Worm (Caenorhabditis elegans) whole organism, L4 larva: ENCODE data around the gene mrps-26.

Source experiments
- F37D6.2 ChIP-seq: sonication (generic microtip); optimal IDR thresholded peaks from 2 replicates; lab custom pipeline; 2016; ENCODE audit warnings: mild to moderate bottlenecking, missing genetic modification characterization, missing compliant biosample characterization
- R02D3.7 ChIP-seq: fragments of 150-350 bp; sonication (generic microtip); optimal IDR thresholded peaks from 3 replicates; lab custom pipeline; 2014; ENCODE audit warnings: missing biosample characterization, missing genetic modification characterization
- T20F7.1 ChIP-seq: fragments of 200-800 bp; sonication (Bioruptor generic); optimal IDR thresholded peaks from 2 replicates; lab custom pipeline; 2018; ENCODE audit warnings: mild to moderate bottlenecking, missing genetic modification characterization, missing compliant biosample characterization
- T26A8.4 ChIP-seq: fragments of 200-800 bp; sonication (Bioruptor generic); IDR thresholded peaks from 2 replicates; pipeline ENCODE4 v1.3.6; 2022; ENCODE audit warnings: missing genetic modification characterization, missing compliant biosample characterization
- Y48G9A.11 ChIP-seq: fragments of 200-800 bp; sonication (Bioruptor generic); IDR thresholded peaks from 2 replicates; pipeline ENCODE4 v1.3.6; 2022; ENCODE audit warnings: missing genetic modification reagents, missing genetic modification characterization, missing compliant biosample characterization
- Y75B8A.6 ChIP-seq: fragments of 200-800 bp; sonication (Bioruptor generic); IDR thresholded peaks from 2 replicates; pipeline ENCODE4 v1.3.6; 2022; ENCODE audit warnings: missing genetic modification reagents, missing genetic modification characterization, missing compliant biosample characterization
- ZK337.2 ChIP-seq: fragments of 200-800 bp; sonication (Bioruptor generic); IDR thresholded peaks from 2 replicates; pipeline ENCODE4 v1.3.6; 2022; ENCODE audit warnings: missing genetic modification reagents, missing genetic modification characterization, missing compliant biosample characterization
- aly-2 ChIP-seq: sonication (generic microtip); optimal IDR thresholded peaks from 2 replicates; lab custom pipeline; 2018; ENCODE audit warnings: missing biosample characterization, missing genetic modification characterization
- attf-4 ChIP-seq: sonication (generic microtip); optimal IDR thresholded peaks from 3 replicates; lab custom pipeline; 2017; ENCODE audit warnings: missing biosample characterization, missing genetic modification characterization
- ceh-20 ChIP-seq: fragments of 200-800 bp; sonication (Bioruptor generic); IDR thresholded peaks from 2 replicates; pipeline ENCODE4 v1.3.6; 2022; ENCODE audit warnings: missing genetic modification reagents, missing genetic modification characterization, missing compliant biosample characterization
- ceh-44 ChIP-seq: fragments of 200-800 bp; sonication (Bioruptor generic); IDR thresholded peaks from 2 replicates; pipeline ENCODE4 v1.3.6; 2022; ENCODE audit warnings: missing genetic modification reagents, missing genetic modification characterization, missing compliant biosample characterization
- ceh-62 ChIP-seq: sonication (generic microtip); optimal IDR thresholded peaks from 2 replicates; lab custom pipeline; 2017; ENCODE audit warnings: missing biosample characterization, missing genetic modification characterization
- daf-12 ChIP-seq: fragments of 150-350 bp; optimal IDR thresholded peaks from 2 replicates; lab custom pipeline; 2014; ENCODE audit warnings: missing biosample characterization, missing genetic modification reagents, missing genetic modification characterization
- daf-19 ChIP-seq: fragments of 200-800 bp; sonication (Bioruptor generic); conservative IDR thresholded peaks from 2 replicates; pipeline ENCODE4 v1.3.6; 2022; ENCODE audit warnings: missing genetic modification characterization, missing compliant biosample characterization
- dmd-6 ChIP-seq: fragments of 200-800 bp; sonication (Bioruptor generic); IDR thresholded peaks from 2 replicates; pipeline ENCODE4 v1.3.6; 2022; ENCODE audit warnings: missing genetic modification reagents, missing genetic modification characterization, missing compliant biosample characterization
- dmd-8 ChIP-seq: fragments of 200-800 bp; sonication (Bioruptor generic); IDR thresholded peaks from 2 replicates; pipeline ENCODE4 v1.3.6; 2022; ENCODE audit warnings: missing genetic modification characterization, missing compliant biosample characterization
- gei-8 ChIP-seq: fragments of 200-800 bp; sonication (Bioruptor generic); optimal IDR thresholded peaks from 2 replicates; lab custom pipeline; 2018; ENCODE audit warnings: mild to moderate bottlenecking, missing genetic modification characterization, missing compliant biosample characterization
- lim-7 ChIP-seq: fragments of 200-800 bp; sonication (Bioruptor generic); IDR thresholded peaks from 2 replicates; pipeline ENCODE4 v1.3.6; 2022; ENCODE audit warnings: missing genetic modification characterization, missing compliant biosample characterization
- lin-1 ChIP-seq: fragments of 200-800 bp; sonication (Bioruptor generic); IDR thresholded peaks from 2 replicates; pipeline ENCODE4 v1.3.6; 2022; ENCODE audit warnings: missing genetic modification reagents, missing genetic modification characterization, missing compliant biosample characterization
- lin-15B ChIP-seq: fragments of 150-350 bp; sonication (generic microtip); optimal IDR thresholded peaks from 3 replicates; lab custom pipeline; 2014; ENCODE audit warnings: missing biosample characterization, missing genetic modification characterization
- lin-29 ChIP-seq: fragments of 200-800 bp; sonication (Bioruptor generic); IDR thresholded peaks from 2 replicates; pipeline ENCODE4 v1.3.6; 2022; ENCODE audit warnings: missing genetic modification reagents, missing genetic modification characterization, missing compliant biosample characterization
- lin-38 ChIP-seq: fragments of 200-800 bp; sonication (Bioruptor generic); IDR thresholded peaks from 2 replicates; pipeline ENCODE4 v1.3.6; 2022; ENCODE audit warnings: missing genetic modification reagents, missing genetic modification characterization, missing compliant biosample characterization
- madf-9 ChIP-seq: fragments of 200-800 bp; sonication (Bioruptor generic); conservative IDR thresholded peaks from 2 replicates; pipeline ENCODE4 v1.3.6; 2022; ENCODE audit warnings: missing genetic modification reagents, missing genetic modification characterization, missing compliant biosample characterization
- mdl-1 ChIP-seq, 2 experiments: fragments of 150-350 bp in 1 of 2; sonication (generic microtip) in 1 of 2; optimal IDR thresholded peaks; 2 replicates each; lab custom pipeline; 2014 to 2017; ENCODE audit warnings: missing biosample characterization in 2 of 2, missing genetic modification characterization in 2 of 2
- mxl-2 ChIP-seq: fragments of 200-800 bp; sonication (Bioruptor generic); conservative IDR thresholded peaks from 2 replicates; pipeline ENCODE4 v1.3.6; 2022; ENCODE audit warnings: missing genetic modification reagents, missing genetic modification characterization, missing compliant biosample characterization
- nhr-111 ChIP-seq: fragments of 200-800 bp; sonication (Bioruptor generic); optimal IDR thresholded peaks from 2 replicates; lab custom pipeline; 2018; ENCODE audit warnings: mild to moderate bottlenecking, missing genetic modification characterization, missing compliant biosample characterization
- nhr-28 ChIP-seq: fragments of 150-350 bp; optimal IDR thresholded peaks from 2 replicates; lab custom pipeline; 2014; ENCODE audit warnings: missing biosample characterization, missing genetic modification characterization
- nhr-48 ChIP-seq: sonication (generic microtip); optimal IDR thresholded peaks from 2 replicates; lab custom pipeline; 2016; ENCODE audit warnings: mild to moderate bottlenecking, missing genetic modification characterization, missing compliant biosample characterization
- nhr-6 ChIP-seq: fragments of 150-350 bp; optimal IDR thresholded peaks from 2 replicates; lab custom pipeline; 2014; ENCODE audit warnings: missing biosample characterization, missing genetic modification characterization
- nhr-76 ChIP-seq: fragments of 150-350 bp; optimal IDR thresholded peaks from 2 replicates; lab custom pipeline; 2014; ENCODE audit warnings: missing biosample characterization, missing genetic modification characterization
- nhr-77 ChIP-seq: fragments of 150-350 bp; optimal IDR thresholded peaks from 2 replicates; lab custom pipeline; 2014; ENCODE audit warnings: missing biosample characterization, missing genetic modification characterization
- pha-4 ChIP-seq, 2 experiments: fragments of 150-350 bp in 1 of 2; fragments of 200-800 bp in 1 of 2; sonication (Bioruptor generic) in 1 of 2; IDR thresholded peaks in 1 of 2; optimal IDR thresholded peaks in 1 of 2; 2 replicates each; pipeline versions ENCODE4 v1.3.6 to Lab custom; 2014 to 2022; ENCODE audit warnings: missing genetic modification characterization in 2 of 2, missing genetic modification reagents in 2 of 2, missing biosample characterization in 1 of 2, missing compliant biosample characterization in 1 of 2
- php-3 ChIP-seq: fragments of 200-800 bp; sonication (Bioruptor generic); IDR thresholded peaks from 2 replicates; pipeline ENCODE4 v1.3.6; 2022; ENCODE audit warnings: missing genetic modification reagents, missing genetic modification characterization, missing compliant biosample characterization
- rbr-2 ChIP-seq: sonication (generic microtip); optimal IDR thresholded peaks from 2 replicates; lab custom pipeline; 2016; ENCODE audit warnings: missing genotype, missing genetic modification characterization, missing compliant biosample characterization
- set-16 ChIP-seq: fragments of 200-800 bp; sonication (Bioruptor generic); IDR thresholded peaks from 2 replicates; pipeline ENCODE4 v1.3.6; 2022; ENCODE audit warnings: missing genetic modification reagents, missing genetic modification characterization, missing compliant biosample characterization
- unc-130 ChIP-seq: sonication (generic microtip); optimal IDR thresholded peaks from 2 replicates; lab custom pipeline; 2016; ENCODE audit warnings: missing genetic modification reagents, missing genetic modification characterization, missing compliant biosample characterization
- unc-39 ChIP-seq: sonication (generic microtip); optimal IDR thresholded peaks from 2 replicates; lab custom pipeline; 2017; ENCODE audit warnings: missing biosample characterization, missing genetic modification characterization
- unc-62 ChIP-seq, 3 experiments: fragments of 150-350 bp in 1 of 3; sonication (generic microtip); optimal IDR thresholded peaks in 2 of 3; peaks in 1 of 3; 1 replicate in 1 of 3; 2 replicates in 2 of 3; lab custom pipeline; 2014 to 2017; ENCODE audit warnings: missing biosample characterization in 3 of 3, missing genetic modification characterization in 3 of 3, missing genetic modification reagents in 3 of 3, missing genotype in 1 of 3
- zfp-3 ChIP-seq: fragments of 200-800 bp; sonication (Bioruptor generic); conservative IDR thresholded peaks from 2 replicates; pipeline ENCODE4 v1.3.6; 2022; ENCODE audit warnings: missing genetic modification reagents, missing genetic modification characterization, missing compliant biosample characterization
- zip-11 ChIP-seq: fragments of 200-800 bp; sonication (Bioruptor generic); IDR thresholded peaks from 2 replicates; pipeline ENCODE4 v1.3.6; 2022; ENCODE audit warnings: missing genetic modification characterization, missing compliant biosample characterization
- ztf-7 ChIP-seq: fragments of 150-350 bp; optimal IDR thresholded peaks from 2 replicates; lab custom pipeline; 2014; ENCODE audit warnings: missing biosample characterization, missing genetic modification characterization

mrps-26 gene

DNA sequence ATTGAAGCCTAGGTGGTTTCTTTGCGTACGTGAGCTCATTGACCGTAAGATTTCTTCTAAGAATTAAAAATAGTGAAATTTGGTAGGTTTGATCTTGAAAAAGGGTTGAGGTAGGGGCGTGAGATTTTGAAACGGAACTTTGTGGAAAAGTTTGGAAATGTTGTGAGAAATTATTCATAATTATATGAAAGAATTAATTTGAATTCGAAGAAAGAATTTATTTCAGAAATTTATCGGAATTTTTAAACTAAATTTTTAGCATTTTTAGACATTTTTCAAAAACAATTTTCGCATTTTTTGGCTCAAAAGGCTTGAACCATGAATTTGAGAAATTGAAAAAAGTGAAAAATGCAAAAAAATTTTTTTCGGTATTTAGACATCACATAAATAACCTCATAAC is 20.2 kb upstream of the mrps-26 start:
- TF ChIP-seq unc-62 (GFP tag; optimal IDR thresholded peaks at IDR 0.05 in 1 of 2; lab: Kevin White, UChicago) (peak in 1 of 2 experiments; percentile 90), unc-62 (tag; optimal IDR thresholded peaks at IDR 0.05; lab: Kevin White, UChicago) (no peak), nhr-76 (tag; lab: Kevin White, UChicago) (no peak)

DNA sequence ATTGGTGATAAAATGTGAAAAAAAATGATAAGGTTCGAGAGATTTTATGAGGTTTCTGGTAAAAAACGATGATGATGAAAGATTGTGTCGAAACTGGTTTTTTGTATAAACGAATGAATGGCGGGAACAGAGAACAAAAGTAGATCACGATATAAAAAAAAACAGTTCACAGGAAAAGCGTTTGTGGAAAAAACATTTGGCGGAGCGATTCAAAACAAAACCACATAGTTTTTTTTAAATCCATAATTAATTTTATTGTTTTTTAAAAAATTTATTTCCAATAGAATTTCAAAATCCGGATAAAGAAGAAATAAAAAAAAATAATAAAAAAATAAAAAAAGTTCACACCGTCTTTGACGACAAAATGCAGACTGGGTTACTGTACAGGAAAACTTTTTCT is 19.0 kb upstream of the mrps-26 start, which contains the start of gene ZC155.4:
ZC155.4 (minus strand) TSS at position 101 of the 400 bp plus-strand sequence.
- TF ChIP-seq dmd-8 (GFP tag; lab: Robert Waterston, UW) (no peak), unc-130 (GFP tag; lab: Kevin White, UChicago) (no peak), pha-4 (GFP tag; IDR thresholded peaks at IDR 0.05; lab: Robert Waterston, UW) (no peak), pha-4 (tag; optimal IDR thresholded peaks at IDR 0.05; lab: Kevin White, UChicago) (no peak), lin-38 (GFP tag; lab: Robert Waterston, UW) (no peak), ZK337.2 (no peak), gei-8 (GFP tag; lab: Kevin White, UChicago) (no peak), unc-39 (tag; lab: Kevin White, UChicago) (no peak), ceh-62 (tag; lab: Kevin White, UChicago) (no peak), Y48G9A.11 (GFP tag; lab: Robert Waterston, UW) (no peak), nhr-111 (GFP tag; lab: Kevin White, UChicago) (no peak), F37D6.2 (tag; lab: Kevin White, UChicago) (no peak), set-16 (no peak), R02D3.7 (tag; lab: Kevin White, UChicago) (no peak), dmd-6 (no peak), php-3 (GFP tag; lab: Robert Waterston, UW) (no peak), lin-15B (tag; lab: Kevin White, UChicago) (no peak), nhr-48 (tag; lab: Kevin White, UChicago) (no peak), mdl-1 (tag; optimal IDR thresholded peaks at IDR 0.05; lab: Kevin White, UChicago) (no peak), T26A8.4 (no peak)

DNA sequence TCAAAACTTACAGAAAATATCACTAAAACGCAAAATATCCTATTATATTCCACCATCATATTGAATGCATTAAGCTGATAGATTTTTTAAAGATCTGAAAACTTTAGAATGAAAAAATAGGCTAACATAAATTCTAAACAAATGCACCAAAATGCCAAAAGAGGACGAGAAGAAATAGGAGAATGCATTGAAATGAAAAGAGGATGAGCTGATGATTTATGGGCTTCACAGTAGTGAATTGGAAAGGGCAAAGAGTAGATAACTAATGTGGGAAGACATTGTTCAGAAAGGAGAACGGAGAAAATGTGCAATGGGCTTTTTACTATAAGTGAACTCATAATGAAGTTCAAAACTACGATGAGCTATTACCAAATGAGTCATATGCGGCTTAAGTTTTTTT is 16.9 kb upstream of the mrps-26 start, which contains the start of gene cutl-19:
cutl-19 (minus strand) TSS at position 101 of the 400 bp plus-strand sequence.
- TF ChIP-seq lim-7 (GFP tag; lab: Robert Waterston, UW) (no peak), zip-11 (GFP tag; lab: Robert Waterston, UW) (no peak), ztf-7 (no peak), ceh-20 (GFP tag; lab: Robert Waterston, UW) (no peak), daf-19 (GFP tag; lab: Robert Waterston, UW) (no peak), zfp-3 (GFP tag; lab: Robert Waterston, UW) (no peak), aly-2 (no peak), rbr-2 (tag; lab: Kevin White, UChicago) (no peak), attf-4 (tag; lab: Kevin White, UChicago) (no peak), nhr-28 (tag; lab: Kevin White, UChicago) (no peak), lin-1 (GFP tag; lab: Robert Waterston, UW) (no peak), mxl-2 (no peak), daf-12 (tag; lab: Kevin White, UChicago) (no peak), madf-9 (GFP tag; lab: Robert Waterston, UW) (no peak), ceh-44 (GFP tag; lab: Robert Waterston, UW) (no peak), nhr-6 (tag; lab: Kevin White, UChicago) (no peak), lin-29 (GFP tag; lab: Robert Waterston, UW) (no peak), T20F7.1 (no peak), Y75B8A.6 (no peak), nhr-77 (no peak)
- TF ChIP-seq, all 104 proteins: peak for 0
